Worm (Caenorhabditis elegans) whole organism, L4 larva: Measurements from ENCODE around the gene npp-18.
A peak's percentile ranks its signal among the peaks of the same experiment; 100 is the strongest.

Experiments
- F10B5.3 ChIP-seq: sonication (generic microtip); optimal IDR thresholded peaks from 2 replicates; lab custom pipeline; 2016; ENCODE audit warnings: mild to moderate bottlenecking, missing genetic modification characterization, missing compliant biosample characterization
- F26F4.8 ChIP-seq: fragments of 200-800 bp; sonication (Bioruptor generic); conservative IDR thresholded peaks from 2 replicates; pipeline ENCODE4 v1.3.6; 2022; ENCODE audit warnings: missing genetic modification characterization, missing compliant biosample characterization
- F49E8.2 ChIP-seq: sonication (generic microtip); optimal IDR thresholded peaks from 2 replicates; lab custom pipeline; 2016; ENCODE audit warnings: missing compliant biosample characterization, mild to moderate bottlenecking, missing genetic modification characterization, borderline replicate concordance
- T20F7.1 ChIP-seq: fragments of 200-800 bp; sonication (Bioruptor generic); optimal IDR thresholded peaks from 2 replicates; lab custom pipeline; 2018; ENCODE audit warnings: mild to moderate bottlenecking, missing genetic modification characterization, missing compliant biosample characterization
- T26A8.4 ChIP-seq: fragments of 200-800 bp; sonication (Bioruptor generic); IDR thresholded peaks from 2 replicates; pipeline ENCODE4 v1.3.6; 2022; ENCODE audit warnings: missing genetic modification characterization, missing compliant biosample characterization
- Y75B8A.6 ChIP-seq: fragments of 200-800 bp; sonication (Bioruptor generic); IDR thresholded peaks from 2 replicates; pipeline ENCODE4 v1.3.6; 2022; ENCODE audit warnings: missing genetic modification reagents, missing genetic modification characterization, missing compliant biosample characterization
- ZK337.2 ChIP-seq: fragments of 200-800 bp; sonication (Bioruptor generic); IDR thresholded peaks from 2 replicates; pipeline ENCODE4 v1.3.6; 2022; ENCODE audit warnings: missing genetic modification reagents, missing genetic modification characterization, missing compliant biosample characterization
- aly-2 ChIP-seq: sonication (generic microtip); optimal IDR thresholded peaks from 2 replicates; lab custom pipeline; 2018; ENCODE audit warnings: missing biosample characterization, missing genetic modification characterization
- arid-1 ChIP-seq: fragments of 200-800 bp; sonication (Bioruptor generic); conservative IDR thresholded peaks from 2 replicates; pipeline ENCODE4 v1.3.6; 2022; ENCODE audit warnings: missing genetic modification reagents, missing genetic modification characterization, missing compliant biosample characterization
- ceh-20 ChIP-seq: fragments of 200-800 bp; sonication (Bioruptor generic); IDR thresholded peaks from 2 replicates; pipeline ENCODE4 v1.3.6; 2022; ENCODE audit warnings: missing genetic modification reagents, missing genetic modification characterization, missing compliant biosample characterization
- ceh-32 ChIP-seq: sonication (generic microtip); optimal IDR thresholded peaks from 2 replicates; lab custom pipeline; 2016; ENCODE audit warnings: mild to moderate bottlenecking, missing genetic modification characterization, missing compliant biosample characterization; ENCODE audit not compliant: poor library complexity
- ceh-82 ChIP-seq: sonication (generic microtip); optimal IDR thresholded peaks from 2 replicates; lab custom pipeline; 2017; ENCODE audit warnings: missing biosample characterization, missing genetic modification characterization
- ces-1 ChIP-seq: fragments of 150-350 bp; sonication (generic microtip); optimal IDR thresholded peaks from 4 replicates; lab custom pipeline; 2014; ENCODE audit warnings: missing biosample characterization, missing genetic modification reagents, missing genetic modification characterization
- duxl-1 ChIP-seq: sonication (generic microtip); optimal IDR thresholded peaks from 2 replicates; lab custom pipeline; 2016; ENCODE audit warnings: mild to moderate bottlenecking, missing genetic modification characterization, moderate library complexity, missing compliant biosample characterization; ENCODE audit not compliant: poor library complexity
- dve-1 ChIP-seq: sonication (generic microtip); optimal IDR thresholded peaks from 2 replicates; lab custom pipeline; 2017; ENCODE audit warnings: antibody characterized with exemption, mild to moderate bottlenecking, missing genetic modification characterization, missing compliant biosample characterization; ENCODE audit not compliant: insufficient read depth
- gei-8 ChIP-seq: fragments of 200-800 bp; sonication (Bioruptor generic); optimal IDR thresholded peaks from 2 replicates; lab custom pipeline; 2018; ENCODE audit warnings: mild to moderate bottlenecking, missing genetic modification characterization, missing compliant biosample characterization
- hlh-11 ChIP-seq: fragments of 200-800 bp; sonication (Bioruptor generic); optimal IDR thresholded peaks from 2 replicates; lab custom pipeline; 2018; ENCODE audit warnings: mild to moderate bottlenecking, missing genetic modification characterization, missing compliant biosample characterization
- hlh-30 ChIP-seq: sonication (generic microtip); optimal IDR thresholded peaks from 2 replicates; lab custom pipeline; 2017; ENCODE audit warnings: antibody characterized with exemption, mild to moderate bottlenecking, missing genetic modification characterization, missing compliant biosample characterization; ENCODE audit not compliant: insufficient read depth
- jun-1 ChIP-seq: fragments of 150-350 bp; optimal IDR thresholded peaks from 2 replicates; lab custom pipeline; 2014; ENCODE audit warnings: missing biosample characterization, missing genetic modification reagents, missing genetic modification characterization
- lim-7 ChIP-seq: fragments of 200-800 bp; sonication (Bioruptor generic); IDR thresholded peaks from 2 replicates; pipeline ENCODE4 v1.3.6; 2022; ENCODE audit warnings: missing genetic modification characterization, missing compliant biosample characterization
- lin-38 ChIP-seq: fragments of 200-800 bp; sonication (Bioruptor generic); IDR thresholded peaks from 2 replicates; pipeline ENCODE4 v1.3.6; 2022; ENCODE audit warnings: missing genetic modification reagents, missing genetic modification characterization, missing compliant biosample characterization
- lir-3 ChIP-seq: sonication (generic microtip); optimal IDR thresholded peaks from 2 replicates; lab custom pipeline; 2016; ENCODE audit warnings: mild to moderate bottlenecking, missing genetic modification characterization, missing compliant biosample characterization
- mdl-1 ChIP-seq, 2 experiments: fragments of 150-350 bp in 1 of 2; sonication (generic microtip) in 1 of 2; optimal IDR thresholded peaks; 2 replicates each; lab custom pipeline; 2014 to 2017; ENCODE audit warnings: missing biosample characterization in 2 of 2, missing genetic modification characterization in 2 of 2
- nhr-11 ChIP-seq: fragments of 150-350 bp; optimal IDR thresholded peaks from 2 replicates; lab custom pipeline; 2014; ENCODE audit warnings: missing biosample characterization, missing genetic modification characterization
- nhr-25 ChIP-seq: sonication (generic microtip); optimal IDR thresholded peaks from 2 replicates; lab custom pipeline; 2017; ENCODE audit warnings: missing genetic modification characterization, mild to moderate bottlenecking, missing compliant biosample characterization, antibody characterized with exemption, moderate library complexity, borderline replicate concordance; ENCODE audit not compliant: insufficient read depth
- nhr-77 ChIP-seq: fragments of 150-350 bp; optimal IDR thresholded peaks from 2 replicates; lab custom pipeline; 2014; ENCODE audit warnings: missing biosample characterization, missing genetic modification characterization
- php-3 ChIP-seq: fragments of 200-800 bp; sonication (Bioruptor generic); IDR thresholded peaks from 2 replicates; pipeline ENCODE4 v1.3.6; 2022; ENCODE audit warnings: missing genetic modification reagents, missing genetic modification characterization, missing compliant biosample characterization
- set-16 ChIP-seq: fragments of 200-800 bp; sonication (Bioruptor generic); IDR thresholded peaks from 2 replicates; pipeline ENCODE4 v1.3.6; 2022; ENCODE audit warnings: missing genetic modification reagents, missing genetic modification characterization, missing compliant biosample characterization
- skn-1 ChIP-seq: fragments of 150-350 bp; optimal IDR thresholded peaks from 2 replicates; lab custom pipeline; 2014; ENCODE audit warnings: missing biosample characterization, missing genetic modification characterization
- snpc-1.2 ChIP-seq: fragments of 200-800 bp; sonication (Bioruptor generic); IDR thresholded peaks from 2 replicates; pipeline ENCODE4 v1.3.6; 2022; ENCODE audit warnings: missing genetic modification reagents, missing genetic modification characterization, missing compliant biosample characterization
- tag-97 ChIP-seq: fragments of 200-800 bp; sonication (Bioruptor generic); IDR thresholded peaks from 2 replicates; pipeline ENCODE4 v1.3.6; 2022; ENCODE audit warnings: missing genetic modification characterization, missing compliant biosample characterization
- unc-130 ChIP-seq: sonication (generic microtip); optimal IDR thresholded peaks from 2 replicates; lab custom pipeline; 2016; ENCODE audit warnings: missing genetic modification reagents, missing genetic modification characterization, missing compliant biosample characterization
- unc-39 ChIP-seq: sonication (generic microtip); optimal IDR thresholded peaks from 2 replicates; lab custom pipeline; 2017; ENCODE audit warnings: missing biosample characterization, missing genetic modification characterization
- unc-62 ChIP-seq, 3 experiments: fragments of 150-350 bp in 1 of 3; sonication (generic microtip); optimal IDR thresholded peaks in 2 of 3; peaks in 1 of 3; 1 replicate in 1 of 3; 2 replicates in 2 of 3; lab custom pipeline; 2014 to 2017; ENCODE audit warnings: missing biosample characterization in 3 of 3, missing genetic modification characterization in 3 of 3, missing genetic modification reagents in 3 of 3, missing genotype in 1 of 3
- zfp-3 ChIP-seq: fragments of 200-800 bp; sonication (Bioruptor generic); conservative IDR thresholded peaks from 2 replicates; pipeline ENCODE4 v1.3.6; 2022; ENCODE audit warnings: missing genetic modification reagents, missing genetic modification characterization, missing compliant biosample characterization
- zip-2 ChIP-seq: fragments of 150-350 bp; optimal IDR thresholded peaks from 2 replicates; lab custom pipeline; 2014; ENCODE audit warnings: missing biosample characterization, missing genetic modification characterization

The npp-18 gene

ce11 chrIII:13262987-13263386 lies 33.7 kb upstream of the npp-18 start, which contains the start of gene F56A8.4:
Gene F56A8.4, plus strand, starts transcription at chrIII:13263287.
- TF ChIP-seq T20F7.1 (no peak), zfp-3 (GFP tag; lab: Robert Waterston, UW) (no peak), ceh-32 (tag; lab: Kevin White, UChicago) (no peak), mdl-1 (tag; optimal IDR thresholded peaks at IDR 0.05; lab: Kevin White, UChicago) (no peak), F10B5.3 (tag; lab: Kevin White, UChicago) (no peak), lir-3 (tag; lab: Kevin White, UChicago) (no peak), unc-39 (no peak), set-16 (GFP tag; lab: Robert Waterston, UW) (no peak), snpc-1.2 (no peak), duxl-1 (tag; lab: Kevin White, UChicago) (no peak), zip-2 (tag; lab: Kevin White, UChicago) (no peak), arid-1 (GFP tag; lab: Robert Waterston, UW) (no peak), dve-1 (tag; lab: Kevin White, UChicago) (no peak), Y75B8A.6 (GFP tag; lab: Robert Waterston, UW) (no peak), nhr-11 (tag; lab: Kevin White, UChicago) (no peak)

ce11 chrIII:13265566-13265965 lies 31.1 kb upstream of the npp-18 start, which contains the start of gene F56A8.5:
Gene F56A8.5, plus strand, starts transcription at chrIII:13265866.
- TF ChIP-seq ZK337.2 (GFP tag; lab: Robert Waterston, UW) (no peak), F26F4.8 (GFP tag; lab: Robert Waterston, UW) (no peak), hlh-30 (tag; lab: Kevin White, UChicago) (no peak), tag-97 (GFP tag; lab: Robert Waterston, UW) (no peak), F10B5.3 (tag; lab: Kevin White, UChicago) (no peak), F49E8.2 (no peak), hlh-11 (tag; lab: Kevin White, UChicago) (no peak), snpc-1.2 (no peak), lim-7 (GFP tag; lab: Robert Waterston, UW) (no peak), ceh-82 (no peak), ceh-32 (tag; lab: Kevin White, UChicago) (no peak), nhr-77 (tag; lab: Kevin White, UChicago) (no peak), aly-2 (no peak), gei-8 (no peak), nhr-11 (tag; lab: Kevin White, UChicago) (no peak), skn-1 (tag; lab: Kevin White, UChicago) (no peak), jun-1 (no peak), ces-1 (GFP tag; lab: Kevin White, UChicago) (no peak)

- peak; percentile 57 for TF ChIP-seq set-16 (GFP tag; lab: Robert Waterston, UW)
- TF ChIP-seq T26A8.4, result no peak
- 0 out of 2 replicates have a peak, but pooled peaks have one; percentile 8 for TF ChIP-seq php-3 (GFP tag; lab: Robert Waterston, UW)
- no peak for TF ChIP-seq nhr-25 (tag; lab: Kevin White, UChicago)
- no peak for TF ChIP-seq unc-130
- no peak for TF ChIP-seq ceh-20 (GFP tag; lab: Robert Waterston, UW)
- no peak for TF ChIP-seq lin-38 (GFP tag; lab: Robert Waterston, UW)
- peak in 1 of 2 experiments; percentile 28 for TF ChIP-seq unc-62 (GFP tag; optimal IDR thresholded peaks at IDR 0.05 in 1 of 2; lab: Kevin White, UChicago)
- TF ChIP-seq unc-62 (tag; optimal IDR thresholded peaks at IDR 0.05; lab: Kevin White, UChicago), result no peak
- TF ChIP-seq hlh-30 (tag; lab: Kevin White, UChicago), result no peak
Observed at ce11 chrIII:13267046-13267445, 29.6 kb upstream of the npp-18 start.
